Worm (Caenorhabditis elegans): ENCODE results near the gene npr-41.
A peak's percentile ranks its signal among the peaks of the same experiment; 100 is the strongest.

DNA sequence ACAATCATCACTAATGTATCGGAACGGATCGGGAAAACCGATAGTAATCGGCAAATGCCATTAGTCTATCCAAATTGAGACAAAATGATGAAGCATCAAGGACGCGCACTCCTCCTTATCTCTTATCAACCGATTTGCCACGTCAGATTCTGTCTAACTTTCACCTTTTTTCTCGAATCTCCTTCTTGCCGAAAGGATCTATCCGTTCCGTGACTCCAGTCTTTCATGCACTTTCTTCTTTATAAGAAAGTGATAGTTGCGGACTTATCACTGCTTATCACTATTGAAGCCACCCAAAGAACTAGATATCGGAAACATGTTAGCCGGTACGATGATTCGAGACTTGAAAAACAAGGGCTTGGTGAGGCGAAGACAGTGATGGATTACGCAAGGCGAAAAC, 8.5 kb upstream of the npr-41 start:
- TF ChIP-seq unc-62 (GFP tag; optimal IDR thresholded peaks at IDR 0.05) (no peak), aly-2 (tag; optimal IDR thresholded peaks at IDR 0.05) (no peak), ZK546.5 (tag; optimal IDR thresholded peaks at IDR 0.05) (no peak), nhr-237 (tag; optimal IDR thresholded peaks at IDR 0.05) (no peak), elt-3 (tag; optimal IDR thresholded peaks at IDR 0.05) (no peak), nhr-25 (tag; optimal IDR thresholded peaks at IDR 0.05) (peak; percentile 7), lsy-2 (tag; optimal IDR thresholded peaks at IDR 0.05) (peak in 1 of 2 experiments; percentile 12), unc-55 (GFP tag; optimal IDR thresholded peaks at IDR 0.05) (no peak)

Data from whole organism, L2 larva.